Fruit fly (Drosophila melanogaster) whole organism, embryonic: ENCODE measurements around the gene asun.

Source experiments
- BEAF-32 ChIP-seq: fragments of 200-800 bp; sonication (Bioruptor generic); optimal IDR thresholded peaks from 3 replicates; lab custom pipeline; 2017; ENCODE audit warnings: missing biosample characterization, missing genetic modification characterization, mild to moderate bottlenecking, moderate library complexity, missing genetic modification reagents
- CG10267 ChIP-seq: fragments of 200-800 bp; sonication (Bioruptor generic); optimal IDR thresholded peaks from 2 replicates; lab custom pipeline; 2018; ENCODE audit warnings: missing biosample characterization, mild to moderate bottlenecking, missing genetic modification characterization, moderate library complexity
- CG11560 ChIP-seq: fragments of 200-800 bp; sonication (Bioruptor generic); IDR thresholded peaks from 3 replicates; pipeline ENCODE4 v1.3.6; 2022; ENCODE audit warnings: missing biosample characterization, missing genetic modification characterization
- CG11696 ChIP-seq: fragments of 200-800 bp; sonication (Bioruptor generic); IDR thresholded peaks from 2 replicates; pipeline ENCODE4 v1.3.6; 2022; ENCODE audit warnings: missing biosample characterization, missing genetic modification characterization
- CG11723 ChIP-seq: fragments of 200-800 bp; sonication (Bioruptor generic); optimal IDR thresholded peaks from 2 replicates; lab custom pipeline; 2017; ENCODE audit warnings: missing biosample characterization, mild to moderate bottlenecking, missing genetic modification characterization
- CG12769 ChIP-seq: fragments of 200-800 bp; sonication (Bioruptor generic); optimal IDR thresholded peaks from 2 replicates; lab custom pipeline; 2019; ENCODE audit warnings: missing biosample characterization, mild to moderate bottlenecking, missing genetic modification characterization, moderate library complexity
- CG13424 ChIP-seq: fragments of 200-800 bp; sonication (Bioruptor generic); optimal IDR thresholded peaks from 2 replicates; lab custom pipeline; 2019; ENCODE audit warnings: missing biosample characterization, mild to moderate bottlenecking, missing genetic modification characterization, moderate library complexity
- CG17186 ChIP-seq: fragments of 200-800 bp; sonication (Bioruptor generic); optimal IDR thresholded peaks from 3 replicates; lab custom pipeline; 2017; ENCODE audit warnings: missing biosample characterization, missing genetic modification reagents, missing genetic modification characterization
- CG1792 ChIP-seq: fragments of 200-800 bp; sonication (Bioruptor generic); optimal IDR thresholded peaks from 2 replicates; lab custom pipeline; 2016; ENCODE audit warnings: missing biosample characterization, missing genetic modification characterization
- CG18011 ChIP-seq: fragments of 200-800 bp; sonication (Bioruptor generic); optimal IDR thresholded peaks from 2 replicates; lab custom pipeline; 2017; ENCODE audit warnings: missing biosample characterization, missing genetic modification characterization, mild to moderate bottlenecking, moderate library complexity, missing genotype
- CG2120 ChIP-seq: fragments of 200-800 bp; sonication (Bioruptor generic); optimal IDR thresholded peaks from 3 replicates; lab custom pipeline; 2016; ENCODE audit warnings: missing biosample characterization, missing genetic modification characterization
- CG2202 ChIP-seq: fragments of 200-800 bp; sonication (Bioruptor generic); optimal IDR thresholded peaks from 2 replicates; lab custom pipeline; 2018; ENCODE audit warnings: missing biosample characterization, mild to moderate bottlenecking, missing genetic modification characterization
- CG3065 ChIP-seq: fragments of 200-800 bp; sonication (Bioruptor generic); optimal IDR thresholded peaks from 2 replicates; lab custom pipeline; 2016; ENCODE audit warnings: missing biosample characterization, missing genetic modification characterization
- CG32772 ChIP-seq: fragments of 200-800 bp; sonication (Bioruptor generic); IDR thresholded peaks from 2 replicates; pipeline ENCODE4 v1.3.6; 2022; ENCODE audit warnings: missing biosample characterization, missing genetic modification characterization
- CG3995 ChIP-seq: fragments of 200-800 bp; sonication (Bioruptor generic); optimal IDR thresholded peaks from 3 replicates; lab custom pipeline; 2016; ENCODE audit warnings: missing biosample characterization, missing genetic modification characterization
- CG4404 ChIP-seq: fragments of 200-800 bp; sonication (Bioruptor generic); IDR thresholded peaks from 2 replicates; pipeline ENCODE4 v1.3.6; 2022; ENCODE audit warnings: missing biosample characterization, missing genetic modification characterization
- CG6254 ChIP-seq: fragments of 200-800 bp; sonication (Bioruptor generic); optimal IDR thresholded peaks from 3 replicates; lab custom pipeline; 2017; ENCODE audit warnings: mild to moderate bottlenecking, missing biosample characterization, missing genetic modification reagents, missing genetic modification characterization
- CG6765 ChIP-seq: fragments of 200-800 bp; sonication (Bioruptor generic); optimal IDR thresholded peaks from 3 replicates; lab custom pipeline; 2017; ENCODE audit warnings: missing biosample characterization, mild to moderate bottlenecking, missing genetic modification characterization
- CG7839 ChIP-seq: fragments of 200-800 bp; sonication (Bioruptor generic); optimal IDR thresholded peaks from 3 replicates; lab custom pipeline; 2018; ENCODE audit warnings: missing biosample characterization, mild to moderate bottlenecking, missing genetic modification characterization, moderate library complexity
- CoRest ChIP-seq: fragments of 200-800 bp; sonication (Bioruptor generic); optimal IDR thresholded peaks from 3 replicates; lab custom pipeline; 2018; ENCODE audit warnings: missing biosample characterization, mild to moderate bottlenecking, missing genetic modification characterization, moderate library complexity
- D19B ChIP-seq: fragments of 200-800 bp; sonication (Bioruptor generic); optimal IDR thresholded peaks from 2 replicates; lab custom pipeline; 2017; ENCODE audit warnings: missing biosample characterization, mild to moderate bottlenecking, missing genetic modification characterization
- Elba2 ChIP-seq: fragments of 200-800 bp; sonication (Bioruptor generic); optimal IDR thresholded peaks from 3 replicates; lab custom pipeline; 2016; ENCODE audit warnings: missing biosample characterization, missing genetic modification characterization
- Gsc ChIP-seq: fragments of 200-800 bp; sonication (Bioruptor generic); IDR thresholded peaks from 2 replicates; pipeline ENCODE4 v1.3.6; 2022; ENCODE audit warnings: missing biosample characterization, missing genetic modification characterization
- HHEX ChIP-seq: fragments of 200-800 bp; sonication (Bioruptor generic); optimal IDR thresholded peaks from 3 replicates; lab custom pipeline; 2017; ENCODE audit warnings: missing biosample characterization, mild to moderate bottlenecking, missing genetic modification characterization, missing genetic modification reagents
- HLH4C ChIP-seq: fragments of 200-800 bp; sonication (Bioruptor generic); IDR thresholded peaks from 3 replicates; pipeline ENCODE4 v1.3.6; 2022; ENCODE audit warnings: missing biosample characterization, missing genetic modification characterization; ENCODE audit not compliant: partially characterized antibody
- Jarid2 ChIP-seq: fragments of 200-800 bp; sonication (Bioruptor generic); optimal IDR thresholded peaks from 3 replicates; lab custom pipeline; 2017; ENCODE audit warnings: mild to moderate bottlenecking, missing biosample characterization, missing genetic modification reagents, missing genetic modification characterization
- MBD-R2 ChIP-seq: fragments of 200-800 bp; sonication (Bioruptor generic); IDR thresholded peaks from 2 replicates; pipeline ENCODE4 v1.3.6; 2022; ENCODE audit warnings: missing biosample characterization, missing genetic modification characterization
- Mad ChIP-seq: fragments of 200-800 bp; sonication (Bioruptor generic); optimal IDR thresholded peaks from 2 replicates; lab custom pipeline; 2016; ENCODE audit warnings: missing biosample characterization, missing genetic modification characterization
- Optix ChIP-seq: fragments of 200-800 bp; sonication (Bioruptor generic); IDR thresholded peaks from 3 replicates; pipeline ENCODE4 v1.3.6; 2022; ENCODE audit warnings: missing biosample characterization, missing genetic modification characterization
- Ravus ChIP-seq: fragments of 200-800 bp; sonication (Bioruptor generic); IDR thresholded peaks from 2 replicates; pipeline ENCODE4 v1.3.6; 2022; ENCODE audit warnings: missing biosample characterization, missing genetic modification characterization
- Sox102F ChIP-seq: fragments of 200-800 bp; sonication (Bioruptor generic); optimal IDR thresholded peaks from 2 replicates; lab custom pipeline; 2018; ENCODE audit warnings: missing biosample characterization, mild to moderate bottlenecking, missing genetic modification characterization, moderate library complexity
- aop ChIP-seq: fragments of 200-800 bp; sonication (Bioruptor generic); IDR thresholded peaks from 2 replicates; pipeline ENCODE4 v1.3.6; 2022; ENCODE audit warnings: missing biosample characterization, missing genetic modification characterization
- cad ChIP-seq: fragments of >200 bp; optimal IDR thresholded peaks from 2 replicates; lab custom pipeline; 2017; ENCODE audit warnings: missing biosample characterization, missing genetic modification characterization
- cas ChIP-seq: fragments of 200-800 bp; sonication (Bioruptor generic); IDR thresholded peaks from 2 replicates; pipeline ENCODE4 v1.3.6; 2022; ENCODE audit warnings: missing biosample characterization, missing genetic modification characterization
- crol ChIP-seq: fragments of 200-800 bp; sonication (Bioruptor generic); IDR thresholded peaks from 2 replicates; pipeline ENCODE4 v1.3.6; 2022; ENCODE audit warnings: missing biosample characterization, missing genetic modification characterization
- dati ChIP-seq: fragments of 200-800 bp; sonication (Bioruptor generic); IDR thresholded peaks from 2 replicates; pipeline ENCODE4 v1.3.6; 2022; ENCODE audit warnings: missing biosample characterization, missing genetic modification characterization
- dmrt99B ChIP-seq: fragments of 200-800 bp; sonication (Bioruptor generic); optimal IDR thresholded peaks from 2 replicates; lab custom pipeline; 2018; ENCODE audit warnings: missing biosample characterization, mild to moderate bottlenecking, missing genetic modification characterization, moderate library complexity
- exex ChIP-seq: fragments of 200-800 bp; sonication (Bioruptor generic); optimal IDR thresholded peaks from 4 replicates; lab custom pipeline; 2018; ENCODE audit warnings: missing biosample characterization, mild to moderate bottlenecking, missing genetic modification characterization, moderate library complexity
- fd3F ChIP-seq: fragments of 200-800 bp; sonication (Bioruptor generic); optimal IDR thresholded peaks from 2 replicates; lab custom pipeline; 2018; ENCODE audit warnings: missing biosample characterization, mild to moderate bottlenecking, missing genetic modification characterization, moderate library complexity
- fu2 ChIP-seq: fragments of 200-800 bp; sonication (Bioruptor generic); optimal IDR thresholded peaks from 2 replicates; lab custom pipeline; 2016; ENCODE audit warnings: missing biosample characterization, missing genetic modification characterization
- insv ChIP-seq, 2 experiments: fragments of 200-800 bp; sonication (Bioruptor generic); optimal IDR thresholded peaks; 3 replicates each; lab custom pipeline; 2016 to 2018; ENCODE audit warnings: missing biosample characterization in 2 of 2, missing genetic modification characterization in 2 of 2
- nerfin-2 ChIP-seq: fragments of 200-800 bp; sonication (Bioruptor generic); IDR thresholded peaks from 2 replicates; pipeline ENCODE4 v1.3.6; 2022; ENCODE audit warnings: missing biosample characterization, missing genetic modification characterization; ENCODE audit not compliant: partially characterized antibody
- prd ChIP-seq, 3 experiments: fragments of >200 bp in 2 of 3; fragments of 200-800 bp in 1 of 3; sonication (Bioruptor generic) in 1 of 3; optimal IDR thresholded peaks in 2 of 3; IDR thresholded peaks in 1 of 3; 2 replicates in 2 of 3; 3 replicates in 1 of 3; pipeline versions ENCODE4 v1.3.6 to Lab custom; 2017 to 2022; ENCODE audit warnings: missing biosample characterization in 1 of 3, missing genetic modification characterization in 1 of 3
- repo ChIP-seq: fragments of 200-800 bp; sonication (Bioruptor generic); optimal IDR thresholded peaks from 2 replicates; lab custom pipeline; 2016; ENCODE audit warnings: missing biosample characterization, missing genetic modification characterization
- sc ChIP-seq, 3 experiments: fragments of >200 bp in 2 of 3; fragments of 200-800 bp in 1 of 3; sonication (Bioruptor generic) in 1 of 3; optimal IDR thresholded peaks; 2 replicates in 2 of 3; 3 replicates in 1 of 3; lab custom pipeline; 2017; ENCODE audit warnings: mild to moderate bottlenecking in 1 of 3, missing biosample characterization in 1 of 3, missing genetic modification characterization in 1 of 3, missing genetic modification reagents in 1 of 3
- tin ChIP-seq: fragments of 200-800 bp; sonication (Bioruptor generic); optimal IDR thresholded peaks from 3 replicates; lab custom pipeline; 2016; ENCODE audit warnings: missing biosample characterization, missing genetic modification characterization
- twi ChIP-seq: fragments of 200-800 bp; optimal IDR thresholded peaks from 2 replicates; lab custom pipeline; 2019; ENCODE audit warnings: missing biosample characterization, mild to moderate bottlenecking, missing genetic modification characterization, moderate library complexity
- tx ChIP-seq: fragments of 200-800 bp; sonication (Bioruptor generic); optimal IDR thresholded peaks from 2 replicates; lab custom pipeline; 2016; ENCODE audit warnings: missing biosample characterization, missing genetic modification characterization

Gene asun

dm6 chr3R:16224415-16225165 lies 39.5 kb upstream of the asun start:
- TF ChIP-seq Ravus (GFP tag; lab: Robert Waterston, UW) (no peak), CG32772 (GFP tag; lab: Robert Waterston, UW) (no peak), CG12769 (tag; lab: Kevin White, UChicago) (peak; percentile 88), fd3F (GFP tag; lab: Kevin White, UChicago) (peak; percentile 97), CG3995 (GFP tag; lab: Kevin White, UChicago) (peak; percentile 60), HHEX (peak; percentile 97), CG6765 (peak; percentile 96), Jarid2 (peak; percentile 76), CG17186 (GFP tag; lab: Kevin White, UChicago) (peak; percentile 87), MBD-R2 (GFP tag; lab: Robert Waterston, UW) (no peak), CG3065 (GFP tag; lab: Kevin White, UChicago) (peak; percentile 81), CG13424 (tag; lab: Kevin White, UChicago) (peak; percentile 98), cas (GFP tag; lab: Robert Waterston, UW) (no peak), Sox102F (peak; percentile 98), Gsc (GFP tag; lab: Robert Waterston, UW) (no peak), CG2202 (tag; lab: Kevin White, UChicago) (peak; percentile 97), crol (no peak), CG11723 (GFP tag; lab: Kevin White, UChicago) (peak; percentile 93), CG4404 (GFP tag; lab: Robert Waterston, UW) (no peak), cad (GFP tag; lab: Kevin White, UChicago) (no peak), Optix (GFP tag; lab: Robert Waterston, UW) (no peak), Mad (GFP tag; lab: Kevin White, UChicago) (peak; percentile 93), insv (GFP tag; optimal IDR thresholded peaks at IDR 0.05; lab: Kevin White, UChicago) (peak; percentile 49 to 66), CG1792 (GFP tag; lab: Kevin White, UChicago) (peak; percentile 97), sc (optimal IDR thresholded peaks at IDR 0.05; lab: Kevin White, UChicago) (no peak), sc (GFP tag; optimal IDR thresholded peaks at IDR 0.05; lab: Kevin White, UChicago) (peak; percentile 97), CoRest (tag; lab: Kevin White, UChicago) (peak; percentile 98), dati (no peak), dmrt99B (tag; lab: Kevin White, UChicago) (peak; percentile 99), CG11560 (no peak), CG6254 (peak; percentile 97), D19B (GFP tag; lab: Kevin White, UChicago) (peak; percentile 88), exex (tag; lab: Kevin White, UChicago) (peak; percentile 75), repo (peak; percentile 96), aop (GFP tag; lab: Robert Waterston, UW) (no peak), nerfin-2 (no peak), HLH4C (no peak), CG10267 (peak; percentile 95), Elba2 (peak; percentile 42), CG2120 (GFP tag; lab: Kevin White, UChicago) (peak; percentile 99), BEAF-32 (GFP tag; lab: Kevin White, UChicago) (peak; percentile 14), CG18011 (peak; percentile 88), prd (optimal IDR thresholded peaks at IDR 0.05; lab: Kevin White, UChicago) (no peak), prd (GFP tag; IDR thresholded peaks at IDR 0.05; lab: Robert Waterston, UW) (no peak), CG11696 (GFP tag; lab: Robert Waterston, UW) (no peak), twi (tag; lab: Kevin White, UChicago) (peak; percentile 96), tin (GFP tag; lab: Kevin White, UChicago) (peak; percentile 98), CG7839 (tag; lab: Kevin White, UChicago) (peak; percentile 98), fu2 (GFP tag; lab: Kevin White, UChicago) (peak; percentile 96), tx (GFP tag; lab: Kevin White, UChicago) (peak; percentile 97)
